Worm (Caenorhabditis elegans): Measurements from ENCODE around the gene gld-3.

ce11 chrII:7155392-7155791, 22.9 kb downstream of the gld-3 start, which contains the start of gene C27H5.2:
- TF ChIP-seq him-1 (tag; optimal IDR thresholded peaks at IDR 0.05) (no peak), W03F9.2 (tag; optimal IDR thresholded peaks at IDR 0.05) (no peak), dao-5 (tag; optimal IDR thresholded peaks at IDR 0.05) (no peak)

All from whole organism, L4/young adult.